Fruit fly (Drosophila melanogaster) Kc167 (cell line): Measurements from ENCODE around the gene CG6293.

Source experiments
- Myc ChIP-seq: fragments of >200 bp; optimal IDR thresholded peaks from 2 replicates; lab custom pipeline; 2017; ENCODE audit warnings: missing external identifiers
- Sin3A ChIP-seq: fragments of >200 bp; optimal IDR thresholded peaks from 2 replicates; lab custom pipeline; 2018; ENCODE audit warnings: missing external identifiers
- h ChIP-seq: fragments of >200 bp; optimal IDR thresholded peaks from 3 replicates; lab custom pipeline; 2018; ENCODE audit warnings: missing external identifiers
- insv ChIP-seq: fragments of >200 bp; optimal IDR thresholded peaks from 3 replicates; lab custom pipeline; 2018; ENCODE audit warnings: missing external identifiers
- psq ChIP-seq: fragments of >200 bp; optimal IDR thresholded peaks from 2 replicates; lab custom pipeline; 2017; ENCODE audit warnings: missing external identifiers
- ttk ChIP-seq: sonication (Bioruptor generic); optimal IDR thresholded peaks from 2 replicates; lab custom pipeline; 2017; ENCODE audit warnings: missing external identifiers

CG6293 gene

DNA sequence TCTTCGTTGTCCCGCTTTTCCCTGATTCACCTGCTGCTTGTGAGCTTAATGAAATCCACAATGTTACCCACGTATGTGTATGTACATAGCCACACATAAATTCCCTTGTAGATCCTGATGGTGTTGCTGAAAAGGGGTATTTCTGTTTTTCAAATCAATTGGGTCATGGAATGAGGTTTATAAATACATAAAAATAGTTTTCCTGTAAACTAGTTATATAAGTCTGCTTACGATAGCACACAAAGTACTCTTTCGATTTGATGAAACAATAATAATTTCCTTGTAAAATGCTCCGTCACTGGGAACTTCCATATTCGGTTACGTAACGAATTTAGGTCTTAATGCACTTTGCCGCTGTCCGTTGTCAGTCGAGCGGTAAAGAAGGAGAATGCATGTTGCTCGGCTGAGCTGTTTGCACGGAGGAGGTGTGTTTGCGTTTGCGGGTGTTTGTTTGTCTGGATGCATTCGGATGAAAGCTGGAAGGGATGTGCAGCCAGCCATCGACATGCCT lies 41.4 kb downstream of the CG6293 start:
- TF ChIP-seq h (no peak), psq (lab: Kevin White, UChicago) (no peak), insv (no peak), ttk (lab: Kevin White, UChicago) (no peak), Myc (no peak), Sin3A (lab: Kevin White, UChicago) (no peak)

DNA sequence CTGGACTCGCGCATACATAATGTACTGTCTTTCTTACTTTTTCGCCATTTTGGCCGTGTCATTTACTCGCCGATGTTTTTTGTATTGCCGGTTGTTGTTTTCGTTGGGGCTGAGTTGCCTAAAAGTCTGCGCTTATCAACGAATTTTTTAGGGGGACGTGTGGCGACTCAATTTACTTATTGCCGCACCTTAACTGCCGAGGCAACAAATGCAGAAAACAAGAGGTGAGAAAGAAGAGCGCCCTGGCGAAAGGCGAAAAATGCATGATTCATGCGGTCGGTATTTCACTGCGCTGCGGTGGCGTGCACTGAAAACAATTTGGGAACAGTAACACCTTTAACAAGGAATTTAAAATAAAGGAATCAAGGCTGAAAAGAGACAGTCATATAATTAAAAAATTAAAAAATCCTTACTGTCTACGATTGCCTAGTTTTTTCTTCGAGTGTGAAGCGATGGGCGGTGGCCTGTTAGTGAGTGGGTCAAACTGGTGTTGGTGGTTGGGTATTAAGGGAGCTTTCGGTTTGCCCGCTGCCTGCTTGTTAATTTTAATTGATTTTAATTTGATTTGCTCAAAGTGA lies 42.5 kb downstream of the CG6293 start:
- TF ChIP-seq Myc (no peak), h (no peak), ttk (lab: Kevin White, UChicago) (no peak), psq (lab: Kevin White, UChicago) (no peak), Sin3A (lab: Kevin White, UChicago) (no peak)

DNA sequence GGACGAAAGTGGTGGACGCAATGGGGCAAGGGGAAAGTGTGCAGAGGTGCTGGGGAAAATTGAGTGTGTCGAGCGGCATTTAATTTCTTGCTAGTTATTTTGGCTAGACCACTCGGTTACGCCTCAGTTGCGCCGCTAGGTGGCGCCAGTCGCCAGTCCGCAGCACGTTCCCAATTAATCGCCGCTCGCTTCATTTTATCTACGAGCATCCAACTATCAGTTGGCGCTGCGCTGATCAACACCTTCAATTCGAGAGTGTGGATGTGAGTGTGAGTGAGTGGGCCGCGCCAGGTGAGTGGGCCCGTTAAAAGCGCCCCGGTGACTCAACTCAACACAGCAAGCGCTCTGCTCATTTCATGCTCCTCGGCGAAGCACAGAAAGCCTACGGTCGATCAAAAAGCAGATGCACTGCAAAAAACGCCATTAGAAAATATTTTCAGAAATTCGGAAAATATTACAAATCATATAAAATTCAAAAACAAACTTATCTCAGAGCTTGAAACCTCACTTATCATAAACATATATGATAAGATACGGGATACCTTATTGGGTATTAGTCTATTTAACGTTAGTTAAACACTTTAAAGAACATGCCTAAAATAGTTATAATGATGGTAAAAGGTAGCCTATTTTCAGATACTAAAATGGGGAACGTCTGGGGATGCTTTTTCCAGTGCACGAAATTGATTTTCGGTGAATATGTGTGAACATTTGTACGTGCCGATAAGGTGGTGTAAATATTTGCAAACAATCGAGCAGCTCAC lies 43.1 kb downstream of the CG6293 start:
- no peak for TF ChIP-seq ttk (lab: Kevin White, UChicago)
- no peak for TF ChIP-seq psq (lab: Kevin White, UChicago)
- TF ChIP-seq h, result no peak
- no peak for TF ChIP-seq insv
- no peak for TF ChIP-seq Myc
- TF ChIP-seq Sin3A (lab: Kevin White, UChicago), result no peak

DNA sequence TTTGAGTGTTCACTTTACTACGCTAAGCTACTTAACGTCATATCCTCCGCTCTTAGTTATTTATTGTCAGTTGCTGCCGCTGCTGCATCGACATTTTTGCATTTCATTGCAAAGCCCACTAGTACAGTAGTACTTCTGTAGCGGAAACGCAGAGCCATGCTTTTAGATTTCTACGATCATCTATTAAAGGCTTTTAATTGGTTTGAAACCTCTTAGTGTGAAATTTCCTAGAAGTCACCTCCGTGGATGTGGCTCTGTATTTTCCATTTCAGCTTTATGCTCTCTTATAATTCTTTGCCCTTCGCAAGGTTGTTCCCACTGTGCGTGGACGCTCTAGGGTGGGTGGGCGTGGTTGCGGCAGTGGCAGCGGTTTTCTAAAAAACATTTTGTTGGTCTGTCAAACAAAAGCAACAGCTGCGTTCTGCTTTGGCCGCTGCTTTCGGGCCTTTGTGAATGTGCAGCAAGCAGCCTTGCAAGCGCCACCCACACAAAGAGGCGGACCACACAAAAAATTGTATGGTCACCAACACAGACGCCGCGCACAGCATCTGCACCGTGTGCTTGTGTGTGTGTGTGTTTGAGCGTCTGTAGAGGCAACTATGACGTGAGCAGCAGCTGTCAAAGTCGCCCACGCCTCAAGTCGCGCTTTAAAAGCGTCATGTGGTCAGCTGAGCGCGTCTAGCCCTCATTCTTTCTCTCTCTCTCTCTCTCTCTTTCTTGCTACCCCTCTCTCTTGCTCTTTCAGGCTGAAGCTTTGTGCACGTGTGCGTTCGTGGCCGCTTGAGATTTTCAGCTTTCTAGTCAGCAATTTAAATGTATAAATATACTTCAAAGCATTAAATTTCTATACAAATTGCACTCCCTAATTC lies 44.6 kb downstream of the CG6293 start:
- no peak for TF ChIP-seq Myc
- no peak for TF ChIP-seq Sin3A (lab: Kevin White, UChicago)
- no peak for TF ChIP-seq insv
- no peak for TF ChIP-seq ttk (lab: Kevin White, UChicago)
- no peak for TF ChIP-seq psq (lab: Kevin White, UChicago)
- TF ChIP-seq h, result no peak

DNA sequence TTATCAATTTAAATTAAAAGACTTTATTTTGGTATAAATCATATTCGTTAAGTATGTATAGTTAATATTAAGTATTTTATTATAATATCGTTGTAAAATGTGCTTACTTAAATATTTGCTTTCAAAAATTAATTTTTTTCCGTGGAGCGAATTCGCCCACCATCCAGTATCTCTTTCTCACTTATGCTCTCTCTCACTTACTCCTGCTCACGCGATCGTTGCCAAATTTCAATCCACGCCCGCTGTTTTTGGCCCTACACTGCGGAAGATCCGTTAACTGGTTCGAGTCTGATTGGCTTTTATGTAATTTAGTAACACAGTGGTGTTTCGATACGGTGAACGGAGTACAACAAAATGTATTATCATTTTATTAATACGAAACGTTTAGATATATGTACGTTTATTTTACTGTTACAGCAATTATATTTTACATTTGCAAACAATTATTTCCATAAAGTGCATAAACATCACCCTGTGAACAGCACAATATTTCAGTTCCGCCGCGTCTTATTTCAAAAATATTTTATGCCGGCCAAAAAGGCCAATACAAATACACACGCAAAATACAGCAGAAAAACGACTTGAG lies 45.8 kb downstream of the CG6293 start:
- TF ChIP-seq ttk (lab: Kevin White, UChicago) (no peak), insv (no peak), Myc (no peak), psq (lab: Kevin White, UChicago) (no peak), h (no peak), Sin3A (lab: Kevin White, UChicago) (no peak)

DNA sequence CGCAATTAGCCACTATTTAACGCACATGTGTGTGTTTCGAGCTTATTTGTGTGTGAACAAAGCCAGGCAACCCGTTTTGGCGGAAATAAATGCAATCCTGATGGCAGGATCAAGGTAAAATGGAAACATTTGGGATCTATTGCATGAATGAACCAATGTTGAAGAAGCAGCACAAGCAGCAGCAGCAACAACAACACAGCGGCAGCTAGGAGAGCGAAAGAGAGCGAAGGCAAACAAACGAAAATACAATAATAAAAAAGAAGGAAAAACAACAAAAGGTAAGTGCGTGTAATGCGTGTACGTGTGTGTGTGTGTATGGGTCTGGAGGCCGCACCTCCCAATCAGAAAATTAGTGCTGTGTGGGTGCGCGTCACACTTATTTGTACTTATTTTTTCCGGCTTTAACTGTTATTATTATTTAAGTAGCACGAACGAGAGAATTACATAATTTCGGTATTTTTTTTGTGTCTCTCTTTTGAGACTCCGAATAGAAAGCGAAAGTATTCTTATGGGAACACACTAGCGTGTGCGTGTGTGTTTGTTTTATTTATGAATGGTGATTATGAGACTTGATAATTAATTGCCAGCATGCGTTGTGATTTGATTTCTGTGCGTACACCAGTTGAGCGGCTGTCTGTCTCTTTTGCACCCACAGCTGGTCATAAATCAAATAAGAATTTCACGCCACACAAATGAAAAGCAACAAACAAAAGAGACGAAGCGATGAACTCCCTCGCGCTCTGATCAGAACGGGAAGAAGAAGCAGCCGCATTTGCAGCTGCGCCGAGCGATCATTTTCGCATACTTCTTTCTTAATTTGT lies 46.6 kb downstream of the CG6293 start:
- TF ChIP-seq h (no peak), psq (lab: Kevin White, UChicago) (no peak)

DNA sequence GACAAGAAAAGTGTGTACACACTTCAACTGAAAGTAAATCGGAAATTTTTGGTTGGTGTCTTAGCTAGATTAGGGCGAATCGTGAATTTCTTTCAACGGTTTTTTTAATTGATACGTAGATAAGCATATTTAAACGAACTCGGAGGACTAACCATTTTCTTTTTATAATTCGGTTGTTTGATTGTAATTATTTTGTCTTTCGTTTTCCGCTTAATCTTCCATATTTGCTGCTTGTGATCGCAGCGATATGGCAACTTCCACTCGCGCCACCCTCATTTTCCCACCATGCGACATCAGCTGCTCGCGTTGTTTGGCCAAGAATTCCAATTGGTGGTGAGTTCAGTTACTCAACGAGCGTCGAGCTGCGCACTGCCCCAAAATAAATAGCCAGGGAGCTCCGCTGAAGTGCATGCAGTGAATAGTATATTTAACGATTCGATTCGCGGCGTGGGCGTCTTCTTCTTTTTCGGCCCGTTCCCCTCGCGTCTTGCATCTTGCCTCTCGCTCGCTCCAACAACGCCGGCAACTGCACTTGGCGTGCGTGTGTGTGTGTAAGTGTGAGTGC lies 47.4 kb downstream of the CG6293 start, which contains the start of gene Nuak:
Gene Nuak (plus strand): TSS at position 335 of the 565 bp plus-strand sequence.
- TF ChIP-seq h (no peak), ttk (lab: Kevin White, UChicago) (no peak), insv (no peak), Myc (no peak), psq (lab: Kevin White, UChicago) (no peak), Sin3A (lab: Kevin White, UChicago) (no peak)

DNA sequence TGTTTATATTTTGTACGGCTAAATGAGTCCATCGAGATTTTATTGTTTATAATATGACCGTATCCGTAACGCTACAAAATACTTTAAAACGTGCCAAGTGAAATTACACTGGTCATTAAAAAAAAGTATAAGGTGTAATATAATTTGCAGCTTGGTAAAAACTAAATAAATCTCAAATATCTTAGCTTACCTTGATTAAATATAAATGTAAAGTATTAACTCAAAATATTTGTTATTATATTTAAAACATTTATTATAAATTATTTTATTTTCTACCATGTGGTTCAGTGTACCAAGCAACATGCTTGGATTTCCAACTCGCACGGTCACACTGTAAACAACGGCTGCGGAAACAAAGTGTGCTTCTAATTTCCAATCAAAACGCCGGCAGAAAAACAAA lies 49.6 kb downstream of the CG6293 start, which contains the start of the genes Sirt6 and pont:
Gene Sirt6 (minus strand): TSS at position 50 of the 400 bp plus-strand sequence.
Gene pont (plus strand): TSS at position 324 of the 400 bp plus-strand sequence.
- TF ChIP-seq Myc (no peak), h (no peak), ttk (lab: Kevin White, UChicago) (no peak), insv (no peak), Sin3A (lab: Kevin White, UChicago) (no peak), psq (lab: Kevin White, UChicago) (no peak)
